Worm (Caenorhabditis elegans): ENCODE data around the gene anmt-1.

ce11 chrIII:8653875-8654386 lies 30.7 kb upstream of the anmt-1 start, which contains the start of gene F22B7.9:
- TF ChIP-seq ama-1 (optimal IDR thresholded peaks at IDR 0.05): no peak
- TF ChIP-seq tbx-11 (GFP tag; IDR thresholded peaks at IDR 0.05): no peak
- TF ChIP-seq pes-1 (GFP tag; IDR thresholded peaks at IDR 0.05): no peak
- no peak for TF ChIP-seq F13C5.2 (tag; optimal IDR thresholded peaks at IDR 0.05)
- TF ChIP-seq hmbx-1 (tag; optimal IDR thresholded peaks at IDR 0.05): no peak
